Fruit fly (Drosophila melanogaster) whole organism, embryonic: Measurements from ENCODE around the gene RhoGDI.

Experiments used
- Antp ChIP-seq: fragments of 200-800 bp; sonication (Bioruptor generic); optimal IDR thresholded peaks from 3 replicates; lab custom pipeline; 2016; ENCODE audit warnings: missing biosample characterization, missing genetic modification characterization
- Atf6 ChIP-seq: fragments of 200-800 bp; sonication (Bioruptor generic); IDR thresholded peaks from 2 replicates; pipeline ENCODE4 v1.3.6; 2022; ENCODE audit warnings: missing biosample characterization, missing genetic modification characterization
- CG10321 ChIP-seq: fragments of 200-800 bp; sonication (Bioruptor generic); IDR thresholded peaks from 2 replicates; pipeline ENCODE4 v1.3.6; 2022; ENCODE audit warnings: missing biosample characterization, missing genetic modification characterization
- CG10979 ChIP-seq: fragments of 200-800 bp; sonication (Bioruptor generic); optimal IDR thresholded peaks from 2 replicates; lab custom pipeline; 2018; ENCODE audit warnings: missing biosample characterization, mild to moderate bottlenecking, missing genetic modification characterization, moderate library complexity
- CG11456 ChIP-seq: fragments of 200-800 bp; sonication (Bioruptor generic); IDR thresholded peaks from 3 replicates; pipeline ENCODE4 v1.3.6; 2022; ENCODE audit warnings: missing biosample characterization, missing genetic modification characterization
- CG11695 ChIP-seq: fragments of 200-800 bp; sonication (Bioruptor generic); IDR thresholded peaks from 3 replicates; pipeline ENCODE4 v1.3.6; 2022; ENCODE audit warnings: missing biosample characterization, missing genetic modification characterization
- CG11696 ChIP-seq: fragments of 200-800 bp; sonication (Bioruptor generic); IDR thresholded peaks from 2 replicates; pipeline ENCODE4 v1.3.6; 2022; ENCODE audit warnings: missing biosample characterization, missing genetic modification characterization
- CG13424 ChIP-seq: fragments of 200-800 bp; sonication (Bioruptor generic); optimal IDR thresholded peaks from 2 replicates; lab custom pipeline; 2019; ENCODE audit warnings: missing biosample characterization, mild to moderate bottlenecking, missing genetic modification characterization, moderate library complexity
- CG13775 ChIP-seq: fragments of 200-800 bp; sonication (Bioruptor generic); optimal IDR thresholded peaks from 3 replicates; lab custom pipeline; 2017; ENCODE audit warnings: missing biosample characterization, mild to moderate bottlenecking, missing genetic modification characterization
- CG1602 ChIP-seq: fragments of 200-800 bp; sonication (Bioruptor generic); optimal IDR thresholded peaks from 3 replicates; lab custom pipeline; 2016; ENCODE audit warnings: missing biosample characterization, missing genetic modification characterization
- CG16779 ChIP-seq: fragments of 200-800 bp; sonication (Bioruptor generic); IDR thresholded peaks from 2 replicates; pipeline ENCODE4 v1.3.6; 2022; ENCODE audit warnings: missing biosample characterization, missing genetic modification characterization
- CG16815 ChIP-seq: fragments of 200-800 bp; sonication (Bioruptor generic); optimal IDR thresholded peaks from 3 replicates; lab custom pipeline; 2017; ENCODE audit warnings: missing biosample characterization, mild to moderate bottlenecking, missing genetic modification characterization
- CG17612 ChIP-seq: fragments of 200-800 bp; sonication (Bioruptor generic); IDR thresholded peaks from 2 replicates; pipeline ENCODE4 v1.3.6; 2022; ENCODE audit warnings: missing biosample characterization, missing genetic modification characterization
- CG31388 ChIP-seq: fragments of 200-800 bp; sonication (Bioruptor generic); optimal IDR thresholded peaks from 2 replicates; lab custom pipeline; 2016; ENCODE audit warnings: missing biosample characterization, missing genetic modification characterization
- CG3281 ChIP-seq: fragments of 200-800 bp; sonication (Bioruptor generic); optimal IDR thresholded peaks from 3 replicates; lab custom pipeline; 2017; ENCODE audit warnings: missing biosample characterization, mild to moderate bottlenecking, missing genetic modification characterization
- CG4707 ChIP-seq: fragments of 200-800 bp; sonication (Bioruptor generic); optimal IDR thresholded peaks from 2 replicates; lab custom pipeline; 2018; ENCODE audit warnings: missing biosample characterization, mild to moderate bottlenecking, missing genetic modification characterization, moderate library complexity
- CG6765 ChIP-seq: fragments of 200-800 bp; sonication (Bioruptor generic); optimal IDR thresholded peaks from 3 replicates; lab custom pipeline; 2017; ENCODE audit warnings: missing biosample characterization, mild to moderate bottlenecking, missing genetic modification characterization
- CG7372 ChIP-seq: fragments of 200-800 bp; sonication (Bioruptor generic); IDR thresholded peaks from 2 replicates; pipeline ENCODE4 v1.3.6; 2022; ENCODE audit warnings: missing biosample characterization, missing genetic modification characterization
- CG7963 ChIP-seq: fragments of 200-800 bp; sonication (Bioruptor generic); IDR thresholded peaks from 3 replicates; pipeline ENCODE4 v1.3.6; 2022; ENCODE audit warnings: missing biosample characterization, missing genetic modification characterization; ENCODE audit not compliant: partially characterized antibody
- CG8478 ChIP-seq: fragments of >200 bp; optimal IDR thresholded peaks from 2 replicates; lab custom pipeline; 2018
- D19A ChIP-seq: fragments of 200-800 bp; optimal IDR thresholded peaks from 3 replicates; lab custom pipeline; 2019; ENCODE audit warnings: missing biosample characterization, mild to moderate bottlenecking, missing genetic modification characterization, moderate library complexity
- HHEX ChIP-seq: fragments of 200-800 bp; sonication (Bioruptor generic); optimal IDR thresholded peaks from 3 replicates; lab custom pipeline; 2017; ENCODE audit warnings: missing biosample characterization, mild to moderate bottlenecking, missing genetic modification characterization, missing genetic modification reagents
- Hr78 ChIP-seq, 2 experiments: fragments of 200-800 bp in 1 of 2; fragments of >200 bp in 1 of 2; sonication (Bioruptor generic) in 1 of 2; optimal IDR thresholded peaks; 2 replicates each; lab custom pipeline; 2017 to 2019; ENCODE audit warnings: missing biosample characterization in 2 of 2, missing genetic modification characterization in 2 of 2, mild to moderate bottlenecking in 1 of 2, moderate library complexity in 1 of 2
- NC2β ChIP-seq: fragments of 200-800 bp; sonication (Bioruptor generic); optimal IDR thresholded peaks from 2 replicates; lab custom pipeline; 2016; ENCODE audit warnings: missing biosample characterization, missing genetic modification characterization
- Opbp ChIP-seq: fragments of 200-800 bp; sonication (Bioruptor generic); IDR thresholded peaks from 3 replicates; pipeline ENCODE4 v1.3.6; 2022; ENCODE audit warnings: missing biosample characterization, missing genetic modification characterization; ENCODE audit not compliant: partially characterized antibody
- Sry-β ChIP-seq: fragments of 200-800 bp; sonication (Bioruptor generic); optimal IDR thresholded peaks from 2 replicates; lab custom pipeline; 2018; ENCODE audit warnings: missing biosample characterization, mild to moderate bottlenecking, missing genetic modification characterization, moderate library complexity
- Sry-δ ChIP-seq: fragments of 200-800 bp; sonication (Bioruptor generic); optimal IDR thresholded peaks from 2 replicates; lab custom pipeline; 2016; ENCODE audit warnings: missing biosample characterization, missing genetic modification characterization
- ab ChIP-seq: fragments of 200-800 bp; sonication (Bioruptor generic); optimal IDR thresholded peaks from 2 replicates; lab custom pipeline; 2016; ENCODE audit warnings: missing biosample characterization, missing genetic modification characterization
- chinmo ChIP-seq: fragments of 200-800 bp; sonication (Bioruptor generic); IDR thresholded peaks from 4 replicates; pipeline ENCODE4 v1.3.6; 2022; ENCODE audit warnings: missing biosample characterization, missing genetic modification characterization; ENCODE audit not compliant: partially characterized antibody
- ci ChIP-seq: fragments of 200-800 bp; sonication (Bioruptor generic); IDR thresholded peaks from 3 replicates; pipeline ENCODE4 v1.3.6; 2022; ENCODE audit warnings: missing biosample characterization, missing genetic modification characterization
- dimm ChIP-seq: fragments of 200-800 bp; sonication (Bioruptor generic); IDR thresholded peaks from 2 replicates; pipeline ENCODE4 v1.3.6; 2022; ENCODE audit warnings: missing biosample characterization, missing genetic modification characterization
- dpn ChIP-seq, 2 experiments: fragments of 200-800 bp; sonication (Bioruptor generic); optimal IDR thresholded peaks; 3 replicates each; lab custom pipeline; 2016; ENCODE audit warnings: missing biosample characterization in 2 of 2, missing genetic modification characterization in 2 of 2
- ewg ChIP-seq: fragments of 200-800 bp; sonication (Bioruptor generic); optimal IDR thresholded peaks from 3 replicates; lab custom pipeline; 2017; ENCODE audit warnings: mild to moderate bottlenecking, missing biosample characterization, missing genetic modification reagents, missing genetic modification characterization
- ftz-f1 ChIP-seq: fragments of 200-800 bp; sonication (Bioruptor generic); optimal IDR thresholded peaks from 2 replicates; lab custom pipeline; 2016; ENCODE audit warnings: missing biosample characterization, missing genetic modification characterization
- grau ChIP-seq: fragments of 200-800 bp; optimal IDR thresholded peaks from 3 replicates; lab custom pipeline; 2019; ENCODE audit warnings: missing biosample characterization, mild to moderate bottlenecking, missing genetic modification characterization, moderate library complexity
- ind ChIP-seq: fragments of 200-800 bp; sonication (Bioruptor generic); optimal IDR thresholded peaks from 3 replicates; lab custom pipeline; 2016; ENCODE audit warnings: missing biosample characterization, missing genetic modification characterization
- nau ChIP-seq: fragments of 200-800 bp; sonication (Bioruptor generic); optimal IDR thresholded peaks from 3 replicates; lab custom pipeline; 2017; ENCODE audit warnings: missing biosample characterization, mild to moderate bottlenecking, missing genetic modification characterization, missing genetic modification reagents
- pho ChIP-seq: fragments of 200-800 bp; sonication (Bioruptor generic); optimal IDR thresholded peaks from 2 replicates; lab custom pipeline; 2016; ENCODE audit warnings: missing biosample characterization, missing genetic modification characterization
- phol ChIP-seq: fragments of 200-800 bp; sonication (Bioruptor generic); optimal IDR thresholded peaks from 3 replicates; lab custom pipeline; 2018; ENCODE audit warnings: missing biosample characterization, mild to moderate bottlenecking, missing genetic modification characterization, moderate library complexity
- pita ChIP-seq: fragments of 200-800 bp; sonication (Bioruptor generic); optimal IDR thresholded peaks from 2 replicates; lab custom pipeline; 2017; ENCODE audit warnings: missing biosample characterization, mild to moderate bottlenecking, missing genetic modification characterization
- shn ChIP-seq: fragments of 200-800 bp; sonication (Bioruptor generic); optimal IDR thresholded peaks from 3 replicates; lab custom pipeline; 2016; ENCODE audit warnings: missing biosample characterization, missing genetic modification characterization
- sob ChIP-seq: fragments of 200-800 bp; sonication (Bioruptor generic); IDR thresholded peaks from 2 replicates; pipeline ENCODE4 v1.3.6; 2022; ENCODE audit warnings: missing biosample characterization, missing genetic modification characterization
- sqz ChIP-seq: fragments of 200-800 bp; sonication (Bioruptor generic); optimal IDR thresholded peaks from 3 replicates; lab custom pipeline; 2018; ENCODE audit warnings: missing biosample characterization, mild to moderate bottlenecking, missing genetic modification characterization
- tgo ChIP-seq: fragments of 200-800 bp; sonication (Bioruptor generic); IDR thresholded peaks from 3 replicates; pipeline ENCODE4 v1.3.6; 2022; ENCODE audit warnings: missing biosample characterization, missing genetic modification characterization
- tll ChIP-seq, 2 experiments: fragments of 200-800 bp in 1 of 2; fragments of >200 bp in 1 of 2; sonication (Bioruptor generic) in 1 of 2; optimal IDR thresholded peaks; 2 replicates each; lab custom pipeline; 2017 to 2019; ENCODE audit warnings: missing biosample characterization in 2 of 2, missing genetic modification characterization in 2 of 2, mild to moderate bottlenecking in 1 of 2, moderate library complexity in 1 of 2
- trem ChIP-seq: fragments of 200-800 bp; optimal IDR thresholded peaks from 3 replicates; lab custom pipeline; 2019; ENCODE audit warnings: missing biosample characterization, mild to moderate bottlenecking, missing genetic modification characterization, moderate library complexity
- twi ChIP-seq: fragments of 200-800 bp; optimal IDR thresholded peaks from 2 replicates; lab custom pipeline; 2019; ENCODE audit warnings: missing biosample characterization, mild to moderate bottlenecking, missing genetic modification characterization, moderate library complexity
- unc-4 ChIP-seq: fragments of 200-800 bp; sonication (Bioruptor generic); IDR thresholded peaks from 2 replicates; pipeline ENCODE4 v1.3.6; 2022; ENCODE audit warnings: missing biosample characterization, missing genetic modification characterization; ENCODE audit not compliant: partially characterized antibody
- vnd ChIP-seq: fragments of 200-800 bp; sonication (Bioruptor generic); IDR thresholded peaks from 3 replicates; pipeline ENCODE4 v1.3.6; 2022; ENCODE audit warnings: missing biosample characterization, missing genetic modification characterization; ENCODE audit not compliant: partially characterized antibody
- wor ChIP-seq: fragments of 200-800 bp; sonication (Bioruptor generic); IDR thresholded peaks from 2 replicates; pipeline ENCODE4 v1.3.6; 2022; ENCODE audit warnings: missing biosample characterization, missing genetic modification characterization

RhoGDI gene

dm6 chr3L:19898547-19899282, 29.8 kb upstream of the RhoGDI start (continued):
- TF ChIP-seq Atf6 (GFP tag; lab: Robert Waterston, UW) (no peak), CG13424 (tag; lab: Kevin White, UChicago) (no peak), Sry-β (GFP tag; lab: Kevin White, UChicago) (no peak), CG16779 (GFP tag; lab: Robert Waterston, UW) (no peak), grau (peak; percentile 12), unc-4 (no peak), chinmo (GFP tag; lab: Robert Waterston, UW) (no peak), ci (GFP tag; lab: Robert Waterston, UW) (no peak), CG10321 (no peak), HHEX (GFP tag; lab: Kevin White, UChicago) (no peak), tll (GFP tag; optimal IDR thresholded peaks at IDR 0.05; lab: Kevin White, UChicago) (no peak), Hr78 (GFP tag; optimal IDR thresholded peaks at IDR 0.05; lab: Kevin White, UChicago) (peak in 1 of 2 experiments; percentile 12), sob (GFP tag; lab: Robert Waterston, UW) (no peak), ftz-f1 (GFP tag; lab: Kevin White, UChicago) (no peak), pho (GFP tag; lab: Kevin White, UChicago) (no peak), dimm (GFP tag; lab: Robert Waterston, UW) (no peak), phol (tag; lab: Kevin White, UChicago) (peak; percentile 77), CG10979 (tag; lab: Kevin White, UChicago) (peak; percentile 55), Antp (GFP tag; lab: Kevin White, UChicago) (no peak), twi (tag; lab: Kevin White, UChicago) (no peak), dpn (GFP tag; optimal IDR thresholded peaks at IDR 0.05; lab: Kevin White, UChicago) (peak in 1 of 2 experiments; percentile 31), sqz (no peak), NC2β (GFP tag; lab: Kevin White, UChicago) (no peak), CG17612 (GFP tag; lab: Robert Waterston, UW) (no peak), ab (GFP tag; lab: Kevin White, UChicago) (no peak), CG6765 (GFP tag; lab: Kevin White, UChicago) (no peak), CG16815 (peak; percentile 44), ewg (GFP tag; lab: Kevin White, UChicago) (no peak), tgo (GFP tag; lab: Robert Waterston, UW) (no peak), nau (GFP tag; lab: Kevin White, UChicago) (no peak), CG7372 (GFP tag; lab: Robert Waterston, UW) (no peak), trem (tag; lab: Kevin White, UChicago) (no peak), CG4707 (GFP tag; lab: Kevin White, UChicago) (no peak), CG7963 (GFP tag; lab: Robert Waterston, UW) (no peak), CG31388 (GFP tag; lab: Kevin White, UChicago) (no peak), CG13775 (GFP tag; lab: Kevin White, UChicago) (peak; percentile 52), CG11696 (GFP tag; lab: Robert Waterston, UW) (no peak), pita (GFP tag; lab: Kevin White, UChicago) (no peak), shn (GFP tag; lab: Kevin White, UChicago) (no peak), Sry-δ (no peak), Opbp (GFP tag; lab: Robert Waterston, UW) (0 out of 3 replicates have a peak, but pooled peaks have one; percentile 16), CG3281 (GFP tag; lab: Kevin White, UChicago) (no peak), CG8478 (lab: Kevin White, UChicago) (no peak), vnd (no peak), D19A (tag; lab: Kevin White, UChicago) (no peak), ind (GFP tag; lab: Kevin White, UChicago) (peak; percentile 9), CG11695 (GFP tag; lab: Robert Waterston, UW) (no peak), CG11456 (GFP tag; lab: Robert Waterston, UW) (no peak), wor (no peak), CG1602 (GFP tag; lab: Kevin White, UChicago) (peak; percentile 41)
